Fruit fly (Drosophila melanogaster) whole organism, prepupa: ENCODE data around the gene Atet.

ENCODE experiments used
- CG10631 ChIP-seq: fragments of 200-800 bp; sonication (Bioruptor generic); optimal IDR thresholded peaks from 2 replicates; lab custom pipeline; 2016; ENCODE audit warnings: missing biosample characterization, missing genetic modification characterization
- CG11762 ChIP-seq: fragments of 200-800 bp; sonication (Bioruptor generic); optimal IDR thresholded peaks from 3 replicates; lab custom pipeline; 2016; ENCODE audit warnings: missing biosample characterization, missing genetic modification characterization; ENCODE audit not compliant: insufficient read depth
- CG3032 ChIP-seq: fragments of 200-800 bp; optimal IDR thresholded peaks from 2 replicates; lab custom pipeline; 2019; ENCODE audit warnings: missing biosample characterization, mild to moderate bottlenecking, missing genetic modification characterization, moderate library complexity
- CG6276 ChIP-seq: fragments of 200-800 bp; sonication (Bioruptor generic); optimal IDR thresholded peaks from 2 replicates; lab custom pipeline; 2017; ENCODE audit warnings: missing biosample characterization, mild to moderate bottlenecking, missing genetic modification characterization
- Lpt ChIP-seq: fragments of 200-800 bp; sonication (Bioruptor generic); optimal IDR thresholded peaks from 3 replicates; lab custom pipeline; 2016; ENCODE audit warnings: missing biosample characterization, missing genetic modification characterization
- achi ChIP-seq: fragments of 200-800 bp; sonication (Bioruptor generic); optimal IDR thresholded peaks from 3 replicates; lab custom pipeline; 2016; ENCODE audit warnings: missing biosample characterization, missing genetic modification characterization
- cyc ChIP-seq: fragments of 200-800 bp; sonication (Bioruptor generic); optimal IDR thresholded peaks from 3 replicates; lab custom pipeline; 2016; ENCODE audit warnings: missing biosample characterization, missing genetic modification characterization
- svp ChIP-seq: fragments of 200-800 bp; sonication (Bioruptor generic); peaks from one replicate; lab custom pipeline; 2016; ENCODE audit warnings: missing biosample characterization, missing genetic modification characterization
- vri ChIP-seq: fragments of 200-800 bp; sonication (Bioruptor generic); optimal IDR thresholded peaks from 3 replicates; lab custom pipeline; 2016; ENCODE audit warnings: missing biosample characterization, mild to moderate bottlenecking, missing genetic modification characterization

dm6 chr2L:4370592-4370991, 36.9 kb downstream of the Atet start:
- no peak for TF ChIP-seq CG10631
- no peak for TF ChIP-seq CG6276 (GFP tag; lab: Kevin White, UChicago)
- TF ChIP-seq vri (GFP tag; lab: Kevin White, UChicago): no peak
- no peak for TF ChIP-seq Lpt (GFP tag; lab: Kevin White, UChicago)
- TF ChIP-seq CG11762 (GFP tag; lab: Kevin White, UChicago): no peak
- no peak for TF ChIP-seq cyc (GFP tag; lab: Kevin White, UChicago)
- TF ChIP-seq CG3032: no peak
- no peak for TF ChIP-seq achi (GFP tag; lab: Kevin White, UChicago)
- TF ChIP-seq svp (GFP tag; lab: Kevin White, UChicago): no peak
